Fruit fly (Drosophila melanogaster) whole organism, embryonic: ENCODE data around the gene CG1965.
A peak's percentile ranks its signal among the peaks of the same experiment; 100 is the strongest.

Source experiments
- ATbp ChIP-seq: fragments of 200-800 bp; sonication (Bioruptor generic); optimal IDR thresholded peaks from 2 replicates; lab custom pipeline; 2017; ENCODE audit warnings: missing biosample characterization, mild to moderate bottlenecking, missing genetic modification characterization, missing genetic modification reagents
- Aef1 ChIP-seq: fragments of 200-800 bp; sonication (Bioruptor generic); IDR thresholded peaks from 3 replicates; pipeline ENCODE4 v1.3.6; 2022; ENCODE audit warnings: missing biosample characterization, missing genetic modification characterization
- Atf-2 ChIP-seq: fragments of 200-800 bp; sonication (Bioruptor generic); optimal IDR thresholded peaks from 2 replicates; lab custom pipeline; 2016; ENCODE audit warnings: missing biosample characterization, missing genetic modification characterization
- Bteb2 ChIP-seq: fragments of 200-800 bp; sonication (Bioruptor generic); optimal IDR thresholded peaks from 2 replicates; lab custom pipeline; 2016; ENCODE audit warnings: missing biosample characterization, missing genetic modification characterization
- CG10147 ChIP-seq: fragments of 200-800 bp; sonication (Bioruptor generic); optimal IDR thresholded peaks from 2 replicates; lab custom pipeline; 2019; ENCODE audit warnings: missing biosample characterization, mild to moderate bottlenecking, missing genetic modification characterization, moderate library complexity
- CG11696 ChIP-seq: fragments of 200-800 bp; sonication (Bioruptor generic); IDR thresholded peaks from 2 replicates; pipeline ENCODE4 v1.3.6; 2022; ENCODE audit warnings: missing biosample characterization, missing genetic modification characterization
- CG14050 ChIP-seq: fragments of 200-800 bp; sonication (Bioruptor generic); IDR thresholded peaks from 3 replicates; pipeline ENCODE4 v1.3.6; 2022; ENCODE audit warnings: missing biosample characterization, missing genetic modification characterization
- CG15011 ChIP-seq: fragments of 200-800 bp; sonication (Bioruptor generic); optimal IDR thresholded peaks from 3 replicates; lab custom pipeline; 2018; ENCODE audit warnings: missing biosample characterization, mild to moderate bottlenecking, missing genetic modification characterization
- CG15479 ChIP-seq: fragments of 200-800 bp; sonication (Bioruptor generic); optimal IDR thresholded peaks from 3 replicates; lab custom pipeline; 2019; ENCODE audit warnings: missing biosample characterization, mild to moderate bottlenecking, missing genetic modification characterization, moderate library complexity
- CG17186 ChIP-seq: fragments of 200-800 bp; sonication (Bioruptor generic); optimal IDR thresholded peaks from 3 replicates; lab custom pipeline; 2017; ENCODE audit warnings: missing biosample characterization, missing genetic modification reagents, missing genetic modification characterization
- CG17328 ChIP-seq: fragments of 200-800 bp; sonication (Bioruptor generic); IDR thresholded peaks from 2 replicates; pipeline ENCODE4 v1.3.6; 2022; ENCODE audit warnings: missing biosample characterization, missing genetic modification characterization
- CG17802 ChIP-seq: fragments of 200-800 bp; sonication (Bioruptor generic); optimal IDR thresholded peaks from 2 replicates; lab custom pipeline; 2018; ENCODE audit warnings: missing biosample characterization, mild to moderate bottlenecking, missing genetic modification characterization, moderate library complexity
- CG17912 ChIP-seq: fragments of 200-800 bp; sonication (Bioruptor generic); optimal IDR thresholded peaks from 2 replicates; lab custom pipeline; 2018; ENCODE audit warnings: missing biosample characterization, mild to moderate bottlenecking, missing genetic modification characterization
- CG1792 ChIP-seq: fragments of 200-800 bp; sonication (Bioruptor generic); optimal IDR thresholded peaks from 2 replicates; lab custom pipeline; 2016; ENCODE audit warnings: missing biosample characterization, missing genetic modification characterization
- CG3163 ChIP-seq: fragments of 200-800 bp; sonication (Bioruptor generic); optimal IDR thresholded peaks from 3 replicates; lab custom pipeline; 2016; ENCODE audit warnings: missing biosample characterization, missing genetic modification characterization
- CG34376 ChIP-seq: fragments of 200-800 bp; sonication (Bioruptor generic); optimal IDR thresholded peaks from 2 replicates; lab custom pipeline; 2018; ENCODE audit warnings: missing biosample characterization, mild to moderate bottlenecking, missing genetic modification characterization
- CG7963 ChIP-seq: fragments of 200-800 bp; sonication (Bioruptor generic); IDR thresholded peaks from 3 replicates; pipeline ENCODE4 v1.3.6; 2022; ENCODE audit warnings: missing biosample characterization, missing genetic modification characterization; ENCODE audit not compliant: partially characterized antibody
- CG9817 ChIP-seq: fragments of 200-800 bp; sonication (Bioruptor generic); optimal IDR thresholded peaks from 2 replicates; lab custom pipeline; 2018; ENCODE audit warnings: missing biosample characterization, mild to moderate bottlenecking, missing genetic modification characterization, moderate library complexity
- Doc2 ChIP-seq: fragments of 200-800 bp; sonication (Bioruptor generic); IDR thresholded peaks from 2 replicates; pipeline ENCODE4 v1.3.6; 2022; ENCODE audit warnings: missing biosample characterization, missing genetic modification characterization
- Dp ChIP-seq: fragments of 200-800 bp; sonication (Bioruptor generic); optimal IDR thresholded peaks from 2 replicates; lab custom pipeline; 2018; ENCODE audit warnings: missing biosample characterization, mild to moderate bottlenecking, missing genetic modification characterization, moderate library complexity
- Drgx ChIP-seq: fragments of 200-800 bp; sonication (Bioruptor generic); IDR thresholded peaks from 2 replicates; pipeline ENCODE4 v1.3.6; 2022; ENCODE audit warnings: missing biosample characterization, missing genetic modification characterization
- E2f2 ChIP-seq: fragments of 200-800 bp; sonication (Bioruptor generic); IDR thresholded peaks from 2 replicates; pipeline ENCODE4 v1.3.6; 2022; ENCODE audit warnings: missing biosample characterization, missing genetic modification characterization
- ERR ChIP-seq: fragments of 200-800 bp; sonication (Bioruptor generic); optimal IDR thresholded peaks from 2 replicates; lab custom pipeline; 2016; ENCODE audit warnings: missing biosample characterization, missing genetic modification characterization
- Eip74EF ChIP-seq, 2 experiments: fragments of 200-800 bp in 1 of 2; fragments of >200 bp in 1 of 2; sonication (Bioruptor generic) in 1 of 2; optimal IDR thresholded peaks; 2 replicates each; lab custom pipeline; 2017 to 2019; ENCODE audit warnings: missing biosample characterization in 2 of 2, missing genetic modification characterization in 2 of 2, mild to moderate bottlenecking in 1 of 2, moderate library complexity in 1 of 2
- Gug ChIP-seq: fragments of 200-800 bp; sonication (Bioruptor generic); IDR thresholded peaks from 4 replicates; pipeline ENCODE4 v1.3.6; 2022; ENCODE audit warnings: missing biosample characterization, missing genetic modification characterization
- H15 ChIP-seq: fragments of 200-800 bp; sonication (Bioruptor generic); IDR thresholded peaks from 3 replicates; pipeline ENCODE4 v1.3.6; 2022; ENCODE audit warnings: missing biosample characterization, missing genetic modification characterization
- NK7.1 ChIP-seq: fragments of 200-800 bp; sonication (Bioruptor generic); optimal IDR thresholded peaks from 3 replicates; lab custom pipeline; 2016; ENCODE audit warnings: missing biosample characterization, missing genetic modification characterization
- Nf-YB ChIP-seq: fragments of 200-800 bp; sonication (Bioruptor generic); optimal IDR thresholded peaks from 3 replicates; lab custom pipeline; 2019; ENCODE audit warnings: missing biosample characterization, mild to moderate bottlenecking, missing genetic modification characterization, moderate library complexity
- Ptx1 ChIP-seq: fragments of 200-800 bp; sonication (Bioruptor generic); IDR thresholded peaks from 2 replicates; pipeline ENCODE4 v1.3.6; 2022; ENCODE audit warnings: missing biosample characterization, missing genetic modification characterization
- Six4 ChIP-seq: fragments of 200-800 bp; sonication (Bioruptor generic); optimal IDR thresholded peaks from 2 replicates; lab custom pipeline; 2016; ENCODE audit warnings: missing biosample characterization, missing genetic modification characterization
- ap ChIP-seq: fragments of 200-800 bp; sonication (Bioruptor generic); IDR thresholded peaks from 2 replicates; pipeline ENCODE4 v1.3.6; 2022; ENCODE audit warnings: missing biosample characterization, missing genetic modification characterization
- cwo ChIP-seq: fragments of 200-800 bp; sonication (Bioruptor generic); optimal IDR thresholded peaks from 3 replicates; lab custom pipeline; 2017; ENCODE audit warnings: missing biosample characterization, missing genetic modification characterization, mild to moderate bottlenecking, moderate library complexity, missing genetic modification reagents
- da ChIP-seq: fragments of 200-800 bp; sonication (Bioruptor generic); optimal IDR thresholded peaks from 2 replicates; lab custom pipeline; 2016; ENCODE audit warnings: missing biosample characterization, missing genetic modification characterization
- dimm ChIP-seq: fragments of 200-800 bp; sonication (Bioruptor generic); IDR thresholded peaks from 2 replicates; pipeline ENCODE4 v1.3.6; 2022; ENCODE audit warnings: missing biosample characterization, missing genetic modification characterization
- eve ChIP-seq, 2 experiments: fragments of >200 bp; optimal IDR thresholded peaks; 2 replicates each; lab custom pipeline; 2017; ENCODE audit warnings: missing biosample characterization in 2 of 2, missing genetic modification characterization in 2 of 2
- exex ChIP-seq: fragments of 200-800 bp; sonication (Bioruptor generic); optimal IDR thresholded peaks from 4 replicates; lab custom pipeline; 2018; ENCODE audit warnings: missing biosample characterization, mild to moderate bottlenecking, missing genetic modification characterization, moderate library complexity
- fd3F ChIP-seq: fragments of 200-800 bp; sonication (Bioruptor generic); optimal IDR thresholded peaks from 2 replicates; lab custom pipeline; 2018; ENCODE audit warnings: missing biosample characterization, mild to moderate bottlenecking, missing genetic modification characterization, moderate library complexity
- fru ChIP-seq: fragments of >200 bp; optimal IDR thresholded peaks from 2 replicates; lab custom pipeline; 2017
- gro ChIP-seq: fragments of 200-800 bp; sonication (Bioruptor generic); optimal IDR thresholded peaks from 2 replicates; lab custom pipeline; 2016; ENCODE audit warnings: missing biosample characterization, missing genetic modification characterization
- gsb-n ChIP-seq: fragments of 200-800 bp; sonication (Bioruptor generic); optimal IDR thresholded peaks from 3 replicates; lab custom pipeline; 2018; ENCODE audit warnings: missing biosample characterization, mild to moderate bottlenecking, missing genetic modification characterization
- ind ChIP-seq: fragments of 200-800 bp; sonication (Bioruptor generic); optimal IDR thresholded peaks from 3 replicates; lab custom pipeline; 2016; ENCODE audit warnings: missing biosample characterization, missing genetic modification characterization
- nerfin-2 ChIP-seq: fragments of 200-800 bp; sonication (Bioruptor generic); IDR thresholded peaks from 2 replicates; pipeline ENCODE4 v1.3.6; 2022; ENCODE audit warnings: missing biosample characterization, missing genetic modification characterization; ENCODE audit not compliant: partially characterized antibody
- phol ChIP-seq: fragments of 200-800 bp; sonication (Bioruptor generic); optimal IDR thresholded peaks from 3 replicates; lab custom pipeline; 2018; ENCODE audit warnings: missing biosample characterization, mild to moderate bottlenecking, missing genetic modification characterization, moderate library complexity
- pita ChIP-seq: fragments of 200-800 bp; sonication (Bioruptor generic); optimal IDR thresholded peaks from 2 replicates; lab custom pipeline; 2017; ENCODE audit warnings: missing biosample characterization, mild to moderate bottlenecking, missing genetic modification characterization
- repo ChIP-seq: fragments of 200-800 bp; sonication (Bioruptor generic); optimal IDR thresholded peaks from 2 replicates; lab custom pipeline; 2016; ENCODE audit warnings: missing biosample characterization, missing genetic modification characterization
- shn ChIP-seq: fragments of 200-800 bp; sonication (Bioruptor generic); optimal IDR thresholded peaks from 3 replicates; lab custom pipeline; 2016; ENCODE audit warnings: missing biosample characterization, missing genetic modification characterization
- sug ChIP-seq: fragments of 200-800 bp; optimal IDR thresholded peaks from 2 replicates; lab custom pipeline; 2019; ENCODE audit warnings: missing biosample characterization, mild to moderate bottlenecking, missing genetic modification characterization, moderate library complexity

The CG1965 gene

dm6 chr3R:7054286-7054685 is 12.9 kb upstream of the CG1965 start, which contains the start of gene CG1979:
TSS of gene CG1979 (plus strand) at chr3R:7054586.
- TF ChIP-seq Dp (no peak), Doc2 (no peak), Nf-YB (no peak), CG14050 (GFP tag; lab: Robert Waterston, UW) (no peak)

- TF ChIP-seq fru (no peak), Atf-2 (no peak), sug (peak; percentile 94), CG3163 (GFP tag; lab: Kevin White, UChicago) (no peak), nerfin-2 (GFP tag; lab: Robert Waterston, UW) (no peak), ap (no peak), CG1792 (GFP tag; lab: Kevin White, UChicago) (no peak), da (GFP tag; lab: Kevin White, UChicago) (no peak), dimm (GFP tag; lab: Robert Waterston, UW) (no peak), NK7.1 (no peak), Aef1 (GFP tag; lab: Robert Waterston, UW) (no peak), phol (tag; lab: Kevin White, UChicago) (no peak), fd3F (no peak), cwo (GFP tag; lab: Kevin White, UChicago) (peak; percentile 59), ATbp (GFP tag; lab: Kevin White, UChicago) (no peak), Drgx (no peak), pita (GFP tag; lab: Kevin White, UChicago) (no peak), CG17328 (GFP tag; lab: Robert Waterston, UW) (no peak), CG9817 (tag; lab: Kevin White, UChicago) (no peak), gsb-n (tag; lab: Kevin White, UChicago) (no peak), CG17186 (GFP tag; lab: Kevin White, UChicago) (no peak), Bteb2 (no peak), CG11696 (GFP tag; lab: Robert Waterston, UW) (no peak), E2f2 (GFP tag; lab: Robert Waterston, UW) (no peak), ERR (GFP tag; lab: Kevin White, UChicago) (peak; percentile 70), gro (GFP tag; lab: Kevin White, UChicago) (no peak), repo (GFP tag; lab: Kevin White, UChicago) (no peak), shn (GFP tag; lab: Kevin White, UChicago) (no peak), CG7963 (GFP tag; lab: Robert Waterston, UW) (no peak), ind (GFP tag; lab: Kevin White, UChicago) (no peak), exex (tag; lab: Kevin White, UChicago) (peak; percentile 69), Gug (GFP tag; lab: Robert Waterston, UW) (no peak), Ptx1 (GFP tag; lab: Robert Waterston, UW) (no peak), CG17912 (GFP tag; lab: Kevin White, UChicago) (no peak), Six4 (GFP tag; lab: Kevin White, UChicago) (no peak), CG17802 (tag; lab: Kevin White, UChicago) (no peak), eve (GFP tag; optimal IDR thresholded peaks at IDR 0.05; lab: Kevin White, UChicago) (no peak), CG34376 (peak; percentile 11), H15 (GFP tag; lab: Robert Waterston, UW) (no peak), CG10147 (GFP tag; lab: Kevin White, UChicago) (no peak), CG15479 (GFP tag; lab: Kevin White, UChicago) (no peak), Eip74EF (GFP tag; optimal IDR thresholded peaks at IDR 0.05; lab: Kevin White, UChicago) (no peak), CG15011 (GFP tag; lab: Kevin White, UChicago) (no peak)
Observed at dm6 chr3R:7058017-7058416, 9.2 kb upstream of the CG1965 start.
